Fruit fly (Drosophila melanogaster) whole organism, prepupa: Measurements from ENCODE around the gene pr.
A peak's percentile ranks its signal among the peaks of the same experiment; 100 is the strongest.

ENCODE experiments used
- CG10631 ChIP-seq: fragments of 200-800 bp; sonication (Bioruptor generic); optimal IDR thresholded peaks from 2 replicates; lab custom pipeline; 2016; ENCODE audit warnings: missing biosample characterization, missing genetic modification characterization
- CG10669 ChIP-seq: fragments of 200-800 bp; sonication (Bioruptor generic); optimal IDR thresholded peaks from 3 replicates; lab custom pipeline; 2018; ENCODE audit warnings: missing biosample characterization, mild to moderate bottlenecking, missing genetic modification characterization, moderate library complexity
- CG11294 ChIP-seq: fragments of 200-800 bp; sonication (Bioruptor generic); IDR thresholded peaks from 2 replicates; pipeline ENCODE4 v1.3.6; 2022; ENCODE audit warnings: missing biosample characterization, missing genetic modification characterization
- CG11762 ChIP-seq: fragments of 200-800 bp; sonication (Bioruptor generic); optimal IDR thresholded peaks from 3 replicates; lab custom pipeline; 2016; ENCODE audit warnings: missing biosample characterization, missing genetic modification characterization; ENCODE audit not compliant: insufficient read depth
- CG11902 ChIP-seq: fragments of 200-800 bp; sonication (Bioruptor generic); optimal IDR thresholded peaks from 3 replicates; lab custom pipeline; 2016; ENCODE audit warnings: missing biosample characterization, missing genetic modification characterization
- CG15336 ChIP-seq: fragments of 200-800 bp; sonication (Bioruptor generic); IDR thresholded peaks from 2 replicates; pipeline ENCODE4 v1.3.6; 2022; ENCODE audit warnings: missing biosample characterization, missing genetic modification characterization
- CG1621 ChIP-seq: fragments of 200-800 bp; sonication (Bioruptor generic); optimal IDR thresholded peaks from 3 replicates; lab custom pipeline; 2018; ENCODE audit warnings: missing biosample characterization, mild to moderate bottlenecking, missing genetic modification characterization
- CG3032 ChIP-seq: fragments of 200-800 bp; optimal IDR thresholded peaks from 2 replicates; lab custom pipeline; 2019; ENCODE audit warnings: missing biosample characterization, mild to moderate bottlenecking, missing genetic modification characterization, moderate library complexity
- CG31627 ChIP-seq: fragments of 200-800 bp; sonication (Bioruptor generic); optimal IDR thresholded peaks from 3 replicates; lab custom pipeline; 2016; ENCODE audit warnings: missing biosample characterization, missing genetic modification characterization
- CG32006 ChIP-seq: fragments of 200-800 bp; sonication (Bioruptor generic); optimal IDR thresholded peaks from 3 replicates; lab custom pipeline; 2017; ENCODE audit warnings: missing biosample characterization, mild to moderate bottlenecking, missing genetic modification characterization
- CG34406 ChIP-seq: fragments of 200-800 bp; sonication (Bioruptor generic); optimal IDR thresholded peaks from 3 replicates; lab custom pipeline; 2016; ENCODE audit warnings: missing biosample characterization, missing genetic modification characterization
- CG3919 ChIP-seq: fragments of 200-800 bp; sonication (Bioruptor generic); optimal IDR thresholded peaks from 3 replicates; lab custom pipeline; 2016; ENCODE audit warnings: missing biosample characterization, missing genetic modification characterization
- CG6163 ChIP-seq: fragments of 200-800 bp; sonication (Bioruptor generic); IDR thresholded peaks from 3 replicates; pipeline ENCODE4 v1.3.6; 2022; ENCODE audit warnings: missing biosample characterization, missing genetic modification characterization
- CG6276 ChIP-seq: fragments of 200-800 bp; sonication (Bioruptor generic); optimal IDR thresholded peaks from 2 replicates; lab custom pipeline; 2017; ENCODE audit warnings: missing biosample characterization, mild to moderate bottlenecking, missing genetic modification characterization
- CG6792 ChIP-seq: fragments of 200-800 bp; sonication (Bioruptor generic); optimal IDR thresholded peaks from 3 replicates; lab custom pipeline; 2016; ENCODE audit warnings: missing biosample characterization, missing genetic modification characterization
- CG6808 ChIP-seq: fragments of 200-800 bp; sonication (Bioruptor generic); optimal IDR thresholded peaks from 3 replicates; lab custom pipeline; 2017; ENCODE audit warnings: missing biosample characterization, missing genetic modification characterization, mild to moderate bottlenecking, moderate library complexity, missing genetic modification reagents
- CG6854 ChIP-seq: fragments of 200-800 bp; sonication (Bioruptor generic); optimal IDR thresholded peaks from 2 replicates; lab custom pipeline; 2017; ENCODE audit warnings: missing biosample characterization, mild to moderate bottlenecking, missing genetic modification characterization
- CG7368 ChIP-seq: fragments of 200-800 bp; sonication (Bioruptor generic); optimal IDR thresholded peaks from 3 replicates; lab custom pipeline; 2016; ENCODE audit warnings: missing biosample characterization, missing genetic modification characterization
- CG8119 ChIP-seq: fragments of 200-800 bp; sonication (Bioruptor generic); IDR thresholded peaks from 3 replicates; pipeline ENCODE4 v1.3.6; 2022; ENCODE audit warnings: missing biosample characterization, missing genetic modification characterization
- CG8319 ChIP-seq: fragments of 200-800 bp; sonication (Bioruptor generic); optimal IDR thresholded peaks from 3 replicates; lab custom pipeline; 2016; ENCODE audit warnings: missing biosample characterization, missing genetic modification characterization
- CG8632 ChIP-seq: fragments of 200-800 bp; sonication (Bioruptor generic); optimal IDR thresholded peaks from 3 replicates; lab custom pipeline; 2016; ENCODE audit warnings: missing biosample characterization, missing genetic modification characterization
- CG9139 ChIP-seq: fragments of 200-800 bp; sonication (Bioruptor generic); optimal IDR thresholded peaks from 3 replicates; lab custom pipeline; 2017; ENCODE audit warnings: missing biosample characterization, mild to moderate bottlenecking, missing genetic modification characterization
- Eip93F ChIP-seq: fragments of 200-800 bp; sonication (Bioruptor generic); optimal IDR thresholded peaks from 2 replicates; lab custom pipeline; 2016; ENCODE audit warnings: missing biosample characterization, mild to moderate bottlenecking, missing genetic modification characterization
- Ets21C ChIP-seq: fragments of 200-800 bp; sonication (Bioruptor generic); optimal IDR thresholded peaks from 3 replicates; lab custom pipeline; 2016; ENCODE audit warnings: missing biosample characterization, missing genetic modification characterization
- Ets96B ChIP-seq: fragments of 200-800 bp; optimal IDR thresholded peaks from 2 replicates; lab custom pipeline; 2019; ENCODE audit warnings: missing biosample characterization, mild to moderate bottlenecking, missing genetic modification characterization, moderate library complexity
- Gug ChIP-seq: fragments of 200-800 bp; sonication (Bioruptor generic); IDR thresholded peaks from 2 replicates; pipeline ENCODE4 v1.3.6; 2022; ENCODE audit warnings: missing biosample characterization, missing genetic modification characterization
- Hr38 ChIP-seq: sonication (Bioruptor generic); optimal IDR thresholded peaks from 2 replicates; lab custom pipeline; 2016; ENCODE audit warnings: missing biosample characterization, missing genetic modification characterization
- Hr4 ChIP-seq: fragments of 200-800 bp; sonication (Bioruptor generic); optimal IDR thresholded peaks from 3 replicates; lab custom pipeline; 2016; ENCODE audit warnings: missing biosample characterization, missing genetic modification characterization
- Lpt ChIP-seq: fragments of 200-800 bp; sonication (Bioruptor generic); optimal IDR thresholded peaks from 3 replicates; lab custom pipeline; 2016; ENCODE audit warnings: missing biosample characterization, missing genetic modification characterization
- OdsH ChIP-seq: fragments of 200-800 bp; sonication (Bioruptor generic); optimal IDR thresholded peaks from 3 replicates; lab custom pipeline; 2016; ENCODE audit warnings: missing biosample characterization, missing genetic modification characterization
- Smox ChIP-seq: fragments of 200-800 bp; sonication (Bioruptor generic); optimal IDR thresholded peaks from 3 replicates; lab custom pipeline; 2016; ENCODE audit warnings: missing biosample characterization, missing genetic modification characterization
- Sox102F ChIP-seq: fragments of 200-800 bp; sonication (Bioruptor generic); optimal IDR thresholded peaks from 2 replicates; lab custom pipeline; 2016; ENCODE audit warnings: missing biosample characterization, mild to moderate bottlenecking, missing genetic modification characterization
- Sox14 ChIP-seq: fragments of 200-800 bp; sonication (Bioruptor generic); optimal IDR thresholded peaks from 3 replicates; lab custom pipeline; 2016; ENCODE audit warnings: missing biosample characterization, missing genetic modification characterization
- Sox15 ChIP-seq: fragments of 200-800 bp; sonication (Bioruptor generic); optimal IDR thresholded peaks from 3 replicates; lab custom pipeline; 2016; ENCODE audit warnings: missing biosample characterization, missing genetic modification characterization
- achi ChIP-seq: fragments of 200-800 bp; sonication (Bioruptor generic); optimal IDR thresholded peaks from 3 replicates; lab custom pipeline; 2016; ENCODE audit warnings: missing biosample characterization, missing genetic modification characterization
- acj6 ChIP-seq: fragments of 200-800 bp; sonication (Bioruptor generic); optimal IDR thresholded peaks from 3 replicates; lab custom pipeline; 2016; ENCODE audit warnings: missing biosample characterization, missing genetic modification characterization
- cyc ChIP-seq: fragments of 200-800 bp; sonication (Bioruptor generic); optimal IDR thresholded peaks from 3 replicates; lab custom pipeline; 2016; ENCODE audit warnings: missing biosample characterization, missing genetic modification characterization
- dac ChIP-seq: fragments of 200-800 bp; sonication (Bioruptor generic); optimal IDR thresholded peaks from 2 replicates; lab custom pipeline; 2017; ENCODE audit warnings: missing biosample characterization, mild to moderate bottlenecking, missing genetic modification characterization
- esn ChIP-seq: fragments of 200-800 bp; sonication (Bioruptor generic); optimal IDR thresholded peaks from 2 replicates; lab custom pipeline; 2016; ENCODE audit warnings: missing biosample characterization, mild to moderate bottlenecking, missing genetic modification characterization, moderate library complexity
- fd59A ChIP-seq: fragments of 200-800 bp; sonication (Bioruptor generic); optimal IDR thresholded peaks from 2 replicates; lab custom pipeline; 2017; ENCODE audit warnings: missing biosample characterization, mild to moderate bottlenecking, missing genetic modification characterization, missing genetic modification reagents
- fd85E ChIP-seq: fragments of 200-800 bp; sonication (Bioruptor generic); optimal IDR thresholded peaks from 3 replicates; lab custom pipeline; 2016; ENCODE audit warnings: missing biosample characterization, missing genetic modification characterization
- pdm3 ChIP-seq: fragments of 200-800 bp; sonication (Bioruptor generic); optimal IDR thresholded peaks from 3 replicates; lab custom pipeline; 2016; ENCODE audit warnings: missing biosample characterization, missing genetic modification characterization
- ss ChIP-seq, 2 experiments: fragments of 200-800 bp; sonication (Bioruptor generic); optimal IDR thresholded peaks; 2 replicates in 1 of 2; 3 replicates in 1 of 2; lab custom pipeline; 2017 to 2018; ENCODE audit warnings: mild to moderate bottlenecking in 2 of 2, missing biosample characterization in 2 of 2, missing genetic modification characterization in 2 of 2, moderate library complexity in 1 of 2
- svp ChIP-seq: fragments of 200-800 bp; sonication (Bioruptor generic); peaks from one replicate; lab custom pipeline; 2016; ENCODE audit warnings: missing biosample characterization, missing genetic modification characterization
- vri ChIP-seq: fragments of 200-800 bp; sonication (Bioruptor generic); optimal IDR thresholded peaks from 3 replicates; lab custom pipeline; 2016; ENCODE audit warnings: missing biosample characterization, mild to moderate bottlenecking, missing genetic modification characterization

Gene pr

DNA sequence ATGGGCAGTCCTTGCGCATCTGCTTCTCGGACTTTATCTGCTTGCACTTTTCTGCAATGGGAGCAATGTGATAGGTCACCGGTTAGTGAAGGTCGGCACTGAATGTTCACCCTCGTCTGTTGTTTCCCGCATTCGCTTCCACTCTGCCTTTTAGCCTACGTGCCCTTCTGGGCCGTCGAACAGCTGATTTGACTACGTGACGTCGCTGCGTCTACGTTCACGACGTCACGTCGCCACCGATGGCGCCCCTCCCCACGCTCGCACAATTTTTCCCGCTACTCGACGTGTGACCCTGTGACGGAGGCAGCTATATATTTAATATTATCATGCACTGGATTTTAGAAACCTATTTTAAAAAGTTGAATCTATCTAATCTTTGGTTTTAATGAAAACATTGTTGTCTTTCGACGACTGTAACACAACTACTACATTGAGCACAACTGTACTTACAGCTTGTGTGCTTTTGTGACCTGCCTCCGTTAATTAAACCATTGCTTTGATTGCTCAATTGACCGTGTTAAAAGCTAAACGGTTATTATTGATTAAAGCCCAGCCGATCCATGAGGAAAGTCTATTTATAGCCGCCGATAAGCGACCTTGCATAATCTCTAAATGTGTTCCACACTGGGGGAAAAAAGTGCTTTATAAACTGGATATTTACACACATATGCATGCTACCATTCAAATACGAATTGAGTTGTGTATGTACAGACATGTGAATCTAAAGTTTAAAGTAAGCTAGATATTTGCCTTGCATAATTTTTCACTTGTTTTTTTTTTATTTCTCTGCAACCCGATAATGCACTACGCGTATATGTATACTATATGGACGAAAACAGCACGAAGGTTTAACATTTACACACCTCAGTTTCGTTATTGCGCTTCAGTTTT lies 8.0 kb upstream of the pr start (continued):
- TF ChIP-seq CG3919 (GFP tag; lab: Kevin White, UChicago) (no peak), Ets96B (tag; lab: Kevin White, UChicago) (peak; percentile 2), dac (GFP tag; lab: Kevin White, UChicago) (no peak), CG6163 (peak; percentile 68), vri (GFP tag; lab: Kevin White, UChicago) (peak; percentile 89), OdsH (GFP tag; lab: Kevin White, UChicago) (peak; percentile 54), Gug (GFP tag; lab: Robert Waterston, UW) (0 out of 2 replicates have a peak, but pooled peaks have one; percentile 20), fd85E (GFP tag; lab: Kevin White, UChicago) (peak; percentile 35), Sox15 (GFP tag; lab: Kevin White, UChicago) (peak; percentile 28), CG11902 (no peak), CG6854 (GFP tag; lab: Kevin White, UChicago) (no peak), achi (GFP tag; lab: Kevin White, UChicago) (peak; percentile 8), svp (GFP tag; lab: Kevin White, UChicago) (peak; percentile 82), CG3032 (tag; lab: Kevin White, UChicago) (peak; percentile 26), acj6 (GFP tag; lab: Kevin White, UChicago) (peak; percentile 58), CG6808 (GFP tag; lab: Kevin White, UChicago) (peak; percentile 12), CG6792 (GFP tag; lab: Kevin White, UChicago) (peak; percentile 29), CG1621 (tag; lab: Kevin White, UChicago) (peak; percentile 32), CG8319 (peak; percentile 17), CG6276 (GFP tag; lab: Kevin White, UChicago) (no peak), CG34406 (GFP tag; lab: Kevin White, UChicago) (peak; percentile 35), CG7368 (GFP tag; lab: Kevin White, UChicago) (no peak), Sox102F (peak; percentile 58), CG8632 (GFP tag; lab: Kevin White, UChicago) (peak; percentile 42), CG11294 (GFP tag; lab: Robert Waterston, UW) (no peak)

- TF ChIP-seq Smox (GFP tag; lab: Kevin White, UChicago): no peak
- no peak for TF ChIP-seq CG8119
- TF ChIP-seq svp (GFP tag; lab: Kevin White, UChicago): peak; percentile 12
- no peak for TF ChIP-seq Lpt (GFP tag; lab: Kevin White, UChicago)
- TF ChIP-seq Hr4 (GFP tag; lab: Kevin White, UChicago): no peak
- no peak for TF ChIP-seq CG32006
- 0 out of 2 replicates have a peak, but pooled peaks have one; percentile 20 for TF ChIP-seq CG15336 (GFP tag; lab: Robert Waterston, UW)
- no peak for TF ChIP-seq Ets96B (tag; lab: Kevin White, UChicago)
- TF ChIP-seq CG3032 (tag; lab: Kevin White, UChicago): no peak
- TF ChIP-seq Ets21C (GFP tag; lab: Kevin White, UChicago): no peak
- TF ChIP-seq CG10669 (GFP tag; lab: Kevin White, UChicago): no peak
- TF ChIP-seq CG9139 (GFP tag; lab: Kevin White, UChicago): no peak
- no peak for TF ChIP-seq Hr38
- TF ChIP-seq cyc (GFP tag; lab: Kevin White, UChicago): no peak
- TF ChIP-seq CG6792 (GFP tag; lab: Kevin White, UChicago): no peak
- no peak for TF ChIP-seq Sox102F
- TF ChIP-seq Eip93F: no peak
- no peak for TF ChIP-seq CG8319
- TF ChIP-seq pdm3 (GFP tag; lab: Kevin White, UChicago): peak; percentile 1
- TF ChIP-seq CG6276 (GFP tag; lab: Kevin White, UChicago): no peak
- TF ChIP-seq CG34406 (GFP tag; lab: Kevin White, UChicago): no peak
- TF ChIP-seq Gug (GFP tag; lab: Robert Waterston, UW): no peak
- no peak for TF ChIP-seq CG31627 (GFP tag; lab: Kevin White, UChicago)
- no peak for TF ChIP-seq ss (GFP tag; optimal IDR thresholded peaks at IDR 0.05; lab: Kevin White, UChicago)
- TF ChIP-seq CG11762 (GFP tag; lab: Kevin White, UChicago): no peak
- no peak for TF ChIP-seq OdsH (GFP tag; lab: Kevin White, UChicago)
- no peak for TF ChIP-seq achi (GFP tag; lab: Kevin White, UChicago)
- TF ChIP-seq Sox14 (GFP tag; lab: Kevin White, UChicago): peak; percentile 25
- no peak for TF ChIP-seq CG11902
- TF ChIP-seq fd59A (GFP tag; lab: Kevin White, UChicago): no peak
- no peak for TF ChIP-seq CG1621 (tag; lab: Kevin White, UChicago)
- no peak for TF ChIP-seq CG10631 (GFP tag; lab: Kevin White, UChicago)
- no peak for TF ChIP-seq esn (GFP tag; lab: Kevin White, UChicago)
These were observed 7.1 kb upstream of the pr start for dm6 chr2L:20082155-20082964.
